Worm (Caenorhabditis elegans) whole organism, L1 larva: Measurements from ENCODE around the gene rpb-11.
A peak's percentile ranks its signal among the peaks of the same experiment; 100 is the strongest.

Experiments used
- F16B12.6 ChIP-seq: fragments of 150-350 bp; optimal IDR thresholded peaks from 2 replicates; lab custom pipeline; 2014; ENCODE audit warnings: missing biosample characterization, missing genetic modification characterization
- Y116A8C.19 ChIP-seq: sonication (generic microtip); optimal IDR thresholded peaks from 2 replicates; lab custom pipeline; 2016; ENCODE audit warnings: missing compliant biosample characterization, missing genetic modification characterization, borderline replicate concordance
- aha-1 ChIP-seq: fragments of 150-350 bp; optimal IDR thresholded peaks from 2 replicates; lab custom pipeline; 2014; ENCODE audit warnings: missing biosample characterization, missing genetic modification characterization
- ceh-82 ChIP-seq, 3 experiments: fragments of 150-350 bp in 1 of 3; sonication (generic microtip) in 2 of 3; optimal IDR thresholded peaks; 2 replicates each; lab custom pipeline; 2014 to 2017; ENCODE audit warnings: missing biosample characterization in 3 of 3, missing genetic modification characterization in 3 of 3
- efl-1 ChIP-seq, 4 experiments: fragments of 150-350 bp; optimal IDR thresholded peaks in 3 of 4; peaks in 1 of 4; 1 replicate in 1 of 4; 2 replicates in 3 of 4; lab custom pipeline; 2014; ENCODE audit warnings: missing biosample characterization in 2 of 4, missing genetic modification characterization in 2 of 4, missing genetic modification reagents in 2 of 4
- efl-3 ChIP-seq: fragments of 200-800 bp; sonication (Bioruptor generic); optimal IDR thresholded peaks from 2 replicates; lab custom pipeline; 2018; ENCODE audit warnings: mild to moderate bottlenecking, missing genetic modification characterization, missing compliant biosample characterization
- lin-35 ChIP-seq, 2 experiments: fragments of 150-350 bp; optimal IDR thresholded peaks; 2 replicates each; lab custom pipeline; 2014; ENCODE audit warnings: missing biosample characterization in 2 of 2, missing genetic modification characterization in 2 of 2, missing genetic modification reagents in 2 of 2
- lir-3 ChIP-seq: sonication (generic microtip); optimal IDR thresholded peaks from 2 replicates; lab custom pipeline; 2016; ENCODE audit warnings: mild to moderate bottlenecking, missing genetic modification characterization, moderate library complexity, missing compliant biosample characterization; ENCODE audit not compliant: poor library complexity
- mab-9 ChIP-seq: fragments of 200-800 bp; sonication (Bioruptor generic); IDR thresholded peaks from 2 replicates; pipeline ENCODE4 v1.3.6; 2022; ENCODE audit warnings: missing genetic modification reagents, missing genetic modification characterization, missing compliant biosample characterization
- mdl-1 ChIP-seq, 2 experiments: fragments of 150-350 bp; optimal IDR thresholded peaks; 2 replicates each; lab custom pipeline; 2014 to 2017; ENCODE audit warnings: missing biosample characterization in 2 of 2, missing genetic modification characterization in 2 of 2, inconsistent platforms in 1 of 2
- mep-1 ChIP-seq: fragments of 150-350 bp; optimal IDR thresholded peaks from 2 replicates; lab custom pipeline; 2014; ENCODE audit warnings: missing biosample characterization, missing genetic modification characterization
- nhr-47 ChIP-seq: sonication (generic microtip); optimal IDR thresholded peaks from 2 replicates; lab custom pipeline; 2016; ENCODE audit warnings: mild to moderate bottlenecking, missing genetic modification characterization, moderate library complexity, missing compliant biosample characterization
- nhr-76 ChIP-seq: sonication (generic microtip); optimal IDR thresholded peaks from 2 replicates; lab custom pipeline; 2017; ENCODE audit warnings: missing biosample characterization, missing genetic modification characterization
- nhr-84 ChIP-seq: sonication (generic microtip); optimal IDR thresholded peaks from 2 replicates; lab custom pipeline; 2017; ENCODE audit warnings: missing biosample characterization, missing genetic modification characterization
- nhr-85 ChIP-seq: sonication (generic microtip); peaks from one replicate; lab custom pipeline; 2016; ENCODE audit warnings: missing genetic modification characterization, inconsistent platforms, missing compliant biosample characterization
- skn-1 ChIP-seq: fragments of 150-350 bp; optimal IDR thresholded peaks from 2 replicates; lab custom pipeline; 2014; ENCODE audit warnings: missing biosample characterization, missing genetic modification characterization
- sox-4 ChIP-seq: sonication (generic microtip); optimal IDR thresholded peaks from 2 replicates; lab custom pipeline; 2016; ENCODE audit warnings: missing genetic modification characterization, missing compliant biosample characterization
- unc-130 ChIP-seq: fragments of 150-350 bp; optimal IDR thresholded peaks from 2 replicates; lab custom pipeline; 2017; ENCODE audit warnings: missing biosample characterization, missing genetic modification characterization, inconsistent platforms
- xbp-1 ChIP-seq: sonication (generic microtip); optimal IDR thresholded peaks from 2 replicates; lab custom pipeline; 2016; ENCODE audit warnings: missing genetic modification characterization, missing compliant biosample characterization
- ztf-11 ChIP-seq, 2 experiments: sonication (generic microtip); optimal IDR thresholded peaks; 2 replicates each; lab custom pipeline; 2016 to 2017; ENCODE audit warnings: missing genetic modification characterization in 2 of 2, missing biosample characterization in 1 of 2, missing compliant biosample characterization in 1 of 2
- ztf-4 ChIP-seq: fragments of 150-350 bp; optimal IDR thresholded peaks from 2 replicates; lab custom pipeline; 2014; ENCODE audit warnings: missing biosample characterization, missing genetic modification characterization

Gene rpb-11

ce11 chrII:14104470-14104869, 44.6 kb downstream of the rpb-11 start, which contains the start of gene gur-4:
Gene gur-4, plus strand, starts transcription at chrII:14104770.
- TF ChIP-seq nhr-84 (tag; lab: Kevin White, UChicago) (no peak), lir-3 (tag; lab: Kevin White, UChicago) (no peak), unc-130 (tag; lab: Kevin White, UChicago) (no peak), ztf-11 (tag; optimal IDR thresholded peaks at IDR 0.05; lab: Kevin White, UChicago) (no peak), xbp-1 (tag; lab: Kevin White, UChicago) (no peak)

- peak; percentile 59 for TF ChIP-seq nhr-85 (tag; lab: Kevin White, UChicago)
- TF ChIP-seq mab-9: no peak
- no peak for TF ChIP-seq lin-35 (GFP tag; optimal IDR thresholded peaks at IDR 0.05; lab: Kevin White, UChicago)
- TF ChIP-seq, all 84 proteins: peak for 1
Measured at ce11 chrII:14106164-14106563, 46.3 kb downstream of the rpb-11 start.

ce11 chrII:14109184-14109664, 49.3 kb downstream of the rpb-11 start, which contains the start of gene cpg-7:
Gene cpg-7, minus strand, starts transcription at chrII:14109234.
- TF ChIP-seq aha-1 (tag; lab: Kevin White, UChicago) (no peak), lir-3 (tag; lab: Kevin White, UChicago) (no peak), mep-1 (tag; lab: Kevin White, UChicago) (no peak), skn-1 (tag; lab: Kevin White, UChicago) (no peak), ztf-4 (no peak), ceh-82 (tag; optimal IDR thresholded peaks at IDR 0.05; lab: Kevin White, UChicago) (no peak), mdl-1 (tag; optimal IDR thresholded peaks at IDR 0.05; lab: Kevin White, UChicago) (no peak), F16B12.6 (tag; lab: Kevin White, UChicago) (no peak), efl-3 (GFP tag; lab: Kevin White, UChicago) (no peak), nhr-76 (tag; lab: Kevin White, UChicago) (no peak), nhr-47 (no peak), Y116A8C.19 (tag; lab: Kevin White, UChicago) (no peak), sox-4 (tag; lab: Kevin White, UChicago) (no peak), efl-1 (optimal IDR thresholded peaks at IDR 0.05; lab: Kevin White, UChicago) (no peak), efl-1 (GFP tag; optimal IDR thresholded peaks at IDR 0.05 in 1 of 2; lab: Kevin White, UChicago) (no peak)
